Worm (Caenorhabditis elegans) whole organism, L4/young adult: ENCODE measurements around the gene prp-38.

ENCODE experiments used
- W03F9.2 ChIP-seq: fragments of 150-350 bp; optimal IDR thresholded peaks from 2 replicates; lab custom pipeline; 2014; ENCODE audit warnings: missing biosample characterization, missing genetic modification characterization
- dao-5 ChIP-seq: sonication (generic microtip); optimal IDR thresholded peaks from 2 replicates; lab custom pipeline; 2016; ENCODE audit warnings: missing genotype, missing genetic modification characterization, moderate library complexity, missing compliant biosample characterization
- him-1 ChIP-seq: sonication (generic microtip); optimal IDR thresholded peaks from 2 replicates; lab custom pipeline; 2016; ENCODE audit warnings: missing genotype, missing genetic modification reagents, missing genetic modification characterization, missing compliant biosample characterization

- TF ChIP-seq him-1 (tag; lab: Kevin White, UChicago) (peak; percentile 33), dao-5 (peak; percentile 29), W03F9.2 (tag; lab: Kevin White, UChicago) (peak; percentile 92)
Measured at ce11 chrV:10807862-10808327, 2.1 kb upstream of the prp-38 start, which contains the start of gene plrg-1.
